Worm (Caenorhabditis elegans): ENCODE results near the gene C54C6.7.

ce11 chrIII:3543071-3543470 lies 3.2 kb downstream of the C54C6.7 start:
- TF ChIP-seq nhr-76 (tag; optimal IDR thresholded peaks at IDR 0.05): no peak
- TF ChIP-seq nfya-1 (tag; optimal IDR thresholded peaks at IDR 0.05; ENCODE audit: insufficient read depth): no peak
- TF ChIP-seq nhr-12 (tag; optimal IDR thresholded peaks at IDR 0.05): no peak
- no peak for TF ChIP-seq nhr-77 (tag; optimal IDR thresholded peaks at IDR 0.05)
- TF ChIP-seq ceh-16 (tag; optimal IDR thresholded peaks at IDR 0.05): no peak
- TF ChIP-seq ztf-11 (tag; optimal IDR thresholded peaks at IDR 0.05): no peak
- TF ChIP-seq unc-39 (tag; optimal IDR thresholded peaks at IDR 0.05): no peak
- TF ChIP-seq elt-3 (tag; optimal IDR thresholded peaks at IDR 0.05): no peak
- no peak for TF ChIP-seq tbx-2 (tag; optimal IDR thresholded peaks at IDR 0.05)
- TF ChIP-seq zag-1 (tag; optimal IDR thresholded peaks at IDR 0.05): no peak
- no peak for TF ChIP-seq unc-62 (GFP tag; optimal IDR thresholded peaks at IDR 0.05)
- TF ChIP-seq pqm-1 (tag; optimal IDR thresholded peaks at IDR 0.05): no peak
- TF ChIP-seq daf-12 (tag; optimal IDR thresholded peaks at IDR 0.05): no peak

Measured in whole organism, L3 larva.